Fruit fly (Drosophila melanogaster): ENCODE data around the gene beat-IV.

The beat-IV gene

dm6 chr3R:23557244-23557643 lies at the start of gene beat-IV:
Gene beat-IV, plus strand, starts transcription at chr3R:23557412.
- TF ChIP-seq noc (tag; optimal IDR thresholded peaks at IDR 0.05), result no peak

dm6 chr3R:23508304-23508703 lies 48.9 kb upstream of the beat-IV start:
- TF ChIP-seq noc (tag; optimal IDR thresholded peaks at IDR 0.05), result no peak

- no peak for TF ChIP-seq noc (tag; optimal IDR thresholded peaks at IDR 0.05)
Measured at dm6 chr3R:23509408-23509940, 47.7 kb upstream of the beat-IV start.

- TF ChIP-seq noc (tag; optimal IDR thresholded peaks at IDR 0.05), result no peak
Measured at dm6 chr3R:23511356-23511755, 45.9 kb upstream of the beat-IV start.

- TF ChIP-seq noc (tag; optimal IDR thresholded peaks at IDR 0.05), result no peak
Measured at dm6 chr3R:23519395-23520101, 37.7 kb upstream of the beat-IV start, which contains the start of gene Irk2. Gene Irk2, minus strand, starts transcription at chr3R:23519445.

- no peak for TF ChIP-seq noc (tag; optimal IDR thresholded peaks at IDR 0.05)
Measured at dm6 chr3R:23521483-23521882, 35.7 kb upstream of the beat-IV start, which contains the start of gene CG10177. Gene CG10177, minus strand, starts transcription at chr3R:23521583.

- TF ChIP-seq noc (tag; optimal IDR thresholded peaks at IDR 0.05), result no peak
Measured at dm6 chr3R:23522296-23522695, 34.9 kb upstream of the beat-IV start.

- no peak for TF ChIP-seq noc (tag; optimal IDR thresholded peaks at IDR 0.05)
Measured at dm6 chr3R:23526069-23526468, 31.1 kb upstream of the beat-IV start.

- TF ChIP-seq noc (tag; optimal IDR thresholded peaks at IDR 0.05), result no peak
Measured at dm6 chr3R:23527396-23527795, 29.8 kb upstream of the beat-IV start.

dm6 chr3R:23530886-23531285 lies 26.3 kb upstream of the beat-IV start, which contains the start of gene CG10175:
Gene CG10175, minus strand, starts transcription at chr3R:23530986.
- no peak for TF ChIP-seq noc (tag; optimal IDR thresholded peaks at IDR 0.05)

- peak; percentile 31 for TF ChIP-seq noc (tag; optimal IDR thresholded peaks at IDR 0.05)
Measured at dm6 chr3R:23534609-23535008, 22.6 kb upstream of the beat-IV start, which contains the start of gene Ugt303B3. Gene Ugt303B3, minus strand, starts transcription at chr3R:23534767.

dm6 chr3R:23536610-23537009 lies 20.6 kb upstream of the beat-IV start, which contains the start of gene Ugt303B1:
Gene Ugt303B1, minus strand, starts transcription at chr3R:23536710.
- TF ChIP-seq noc (tag; optimal IDR thresholded peaks at IDR 0.05), result no peak

dm6 chr3R:23538719-23539145 lies 18.5 kb upstream of the beat-IV start, which contains the start of gene Ugt303B2:
Gene Ugt303B2, minus strand, starts transcription at chr3R:23538908.
- no peak for TF ChIP-seq noc (tag; optimal IDR thresholded peaks at IDR 0.05)

- no peak for TF ChIP-seq noc (tag; optimal IDR thresholded peaks at IDR 0.05)
Measured at dm6 chr3R:23556843-23557242, 369 bp upstream of the beat-IV start, which contains the start of gene CG10164. Gene CG10164, minus strand, starts transcription at chr3R:23556943.

dm6 chr3R:23569195-23569594 lies 12.0 kb downstream of the beat-IV start:
- no peak for TF ChIP-seq noc (tag; optimal IDR thresholded peaks at IDR 0.05)

dm6 chr3R:23576618-23577017 lies 19.4 kb downstream of the beat-IV start:
- TF ChIP-seq noc (tag; optimal IDR thresholded peaks at IDR 0.05), result no peak

dm6 chr3R:23589719-23590118 lies 32.5 kb downstream of the beat-IV start, which contains the start of gene CG10182:
Gene CG10182, minus strand, starts transcription at chr3R:23589819.
- TF ChIP-seq noc (tag; optimal IDR thresholded peaks at IDR 0.05), result no peak

All from whole organism, larva.